Worm (Caenorhabditis elegans) whole organism, early embryonic: Measurements from ENCODE around the gene F47B8.10.

Experiments
- B0310.2 ChIP-seq: sonication (generic microtip); optimal IDR thresholded peaks from 2 replicates; lab custom pipeline; 2016; ENCODE audit warnings: mild to moderate bottlenecking, missing genetic modification characterization, missing compliant biosample characterization
- ama-1 ChIP-seq: fragments of 150-350 bp; optimal IDR thresholded peaks from 2 replicates; lab custom pipeline; 2014
- ceh-36 ChIP-seq: sonication (generic microtip); optimal IDR thresholded peaks from 2 replicates; lab custom pipeline; 2016; ENCODE audit warnings: missing genetic modification characterization, inconsistent platforms, missing compliant biosample characterization
- hmbx-1 ChIP-seq: sonication (generic microtip); optimal IDR thresholded peaks from 2 replicates; lab custom pipeline; 2016; ENCODE audit warnings: mild to moderate bottlenecking, missing genetic modification characterization, missing compliant biosample characterization
- pes-1 ChIP-seq: fragments of 200-800 bp; sonication (Bioruptor generic); IDR thresholded peaks from 2 replicates; pipeline ENCODE4 v1.3.6; 2022; ENCODE audit warnings: missing genetic modification reagents, missing genetic modification characterization, missing compliant biosample characterization
- scrt-1 ChIP-seq: fragments of 200-800 bp; sonication (Bioruptor generic); IDR thresholded peaks from 2 replicates; pipeline ENCODE4 v1.3.6; 2022; ENCODE audit warnings: missing genetic modification characterization, missing compliant biosample characterization
- sea-1 ChIP-seq: fragments of 200-800 bp; sonication (Bioruptor generic); conservative IDR thresholded peaks from 2 replicates; pipeline ENCODE4 v1.3.6; 2022; ENCODE audit warnings: missing genetic modification characterization, missing compliant biosample characterization

- TF ChIP-seq hmbx-1 (tag; lab: Kevin White, UChicago) (no peak), ama-1 (lab: Kevin White, UChicago) (no peak), ceh-36 (tag; lab: Kevin White, UChicago) (no peak), sea-1 (GFP tag; lab: Robert Waterston, UW) (no peak), scrt-1 (no peak), pes-1 (GFP tag; lab: Robert Waterston, UW) (no peak), B0310.2 (tag; lab: Kevin White, UChicago) (no peak)
Measured at ce11 chrV:14317621-14318020, 24.2 kb upstream of the F47B8.10 start.
